Fruit fly (Drosophila melanogaster) S2 (cell line): ENCODE measurements around the gene CG33669.

Experiments
- CG8478 ChIP-seq: fragments of >200 bp; optimal IDR thresholded peaks from 2 replicates; lab custom pipeline; 2018
- CTCF ChIP-seq, 2 experiments: fragments of >200 bp; optimal IDR thresholded peaks; 2 replicates each; lab custom pipeline; 2018

DNA sequence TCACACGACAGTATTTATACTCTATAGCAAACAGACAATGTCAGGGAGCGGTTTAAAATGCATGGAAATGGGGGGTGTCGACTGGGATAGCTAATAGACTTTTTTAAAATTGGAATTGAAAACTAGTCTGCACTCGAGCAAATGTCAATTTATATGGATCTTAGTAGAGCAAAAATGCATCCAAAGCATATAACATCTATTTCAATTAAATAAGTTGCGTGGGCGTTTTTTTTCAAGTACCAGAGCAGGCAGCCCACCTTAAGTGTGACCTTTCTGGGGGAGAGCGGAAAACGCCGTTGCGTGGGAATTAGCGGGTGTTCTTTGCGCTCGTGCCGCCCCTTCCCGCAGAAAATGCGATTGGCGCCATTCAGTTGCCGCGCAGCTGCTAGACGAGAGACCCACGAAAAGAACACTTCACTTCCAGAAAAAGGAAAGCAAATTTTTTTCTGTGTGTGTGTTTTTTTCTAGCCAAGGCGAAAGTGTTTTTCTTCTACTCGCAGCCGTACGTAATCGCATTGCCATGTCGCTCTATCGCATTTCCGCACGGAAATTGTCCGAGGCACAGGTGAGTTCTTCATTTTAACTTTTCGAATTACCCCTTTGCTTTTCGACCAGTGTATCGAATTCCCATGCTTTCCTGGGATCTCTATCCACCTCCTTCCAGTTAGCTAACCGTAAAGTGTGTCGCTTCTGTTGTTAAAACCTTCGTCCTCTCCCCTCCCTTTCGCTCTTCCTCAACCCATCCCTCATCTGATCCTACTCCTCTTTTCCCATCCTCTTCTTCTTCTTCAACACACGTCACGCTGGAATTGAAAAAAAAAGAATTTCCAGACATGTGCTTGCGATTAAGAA, 47.8 kb downstream of the CG33669 start:
- TF ChIP-seq CTCF (optimal IDR thresholded peaks at IDR 0.05; lab: Kevin White, UChicago), result no peak
- TF ChIP-seq CG8478 (lab: Kevin White, UChicago), result no peak
